Fruit fly (Drosophila melanogaster): ENCODE data around the gene Mst84B.

Mst84B gene

dm6 chr3R:7028554-7028953 is 33.4 kb upstream of the Mst84B start:
- TF ChIP-seq Abd-B (GFP tag; optimal IDR thresholded peaks at IDR 0.05), result no peak
- no peak for TF ChIP-seq tai (GFP tag; optimal IDR thresholded peaks at IDR 0.05)
- no peak for TF ChIP-seq h (GFP tag; optimal IDR thresholded peaks at IDR 0.05)
- TF ChIP-seq Jra (GFP tag; optimal IDR thresholded peaks at IDR 0.05), result no peak
- TF ChIP-seq lola (GFP tag; optimal IDR thresholded peaks at IDR 0.05), result no peak
- no peak for TF ChIP-seq dsf (GFP tag; optimal IDR thresholded peaks at IDR 0.05; ENCODE audit: borderline replicate concordance)

dm6 chr3R:7029434-7029833 is 32.5 kb upstream of the Mst84B start:
- TF ChIP-seq HLH106 (tag; optimal IDR thresholded peaks at IDR 0.05) (no peak), Mio (GFP tag; optimal IDR thresholded peaks at IDR 0.05) (no peak), rgr (GFP tag; optimal IDR thresholded peaks at IDR 0.05) (no peak), dmrt93B (GFP tag; optimal IDR thresholded peaks at IDR 0.05) (no peak), lola (GFP tag; optimal IDR thresholded peaks at IDR 0.05) (no peak), Dfd (GFP tag; optimal IDR thresholded peaks at IDR 0.05) (peak; percentile 48), br (GFP tag; optimal IDR thresholded peaks at IDR 0.05) (no peak), pan (optimal IDR thresholded peaks at IDR 0.05) (no peak)

- TF ChIP-seq ey (GFP tag; optimal IDR thresholded peaks at IDR 0.05), result no peak
- TF ChIP-seq rgr (GFP tag; optimal IDR thresholded peaks at IDR 0.05), result no peak
- TF ChIP-seq HLH106 (tag; optimal IDR thresholded peaks at IDR 0.05), result no peak
- no peak for TF ChIP-seq h (GFP tag; optimal IDR thresholded peaks at IDR 0.05)
- no peak for TF ChIP-seq sage (GFP tag; optimal IDR thresholded peaks at IDR 0.05)
Observed at dm6 chr3R:7031553-7031952, 30.4 kb upstream of the Mst84B start.

dm6 chr3R:7033707-7034106 is 28.3 kb upstream of the Mst84B start:
- no peak for TF ChIP-seq psq (GFP tag; optimal IDR thresholded peaks at IDR 0.05)
- TF ChIP-seq N (GFP tag; optimal IDR thresholded peaks at IDR 0.05), result no peak
- TF ChIP-seq Myc (optimal IDR thresholded peaks at IDR 0.05), result no peak
- no peak for TF ChIP-seq lola (GFP tag; optimal IDR thresholded peaks at IDR 0.05)
- no peak for TF ChIP-seq pan (optimal IDR thresholded peaks at IDR 0.05)
- no peak for TF ChIP-seq ey (GFP tag; optimal IDR thresholded peaks at IDR 0.05)
- no peak for TF ChIP-seq Hr78 (GFP tag; optimal IDR thresholded peaks at IDR 0.05)
- TF ChIP-seq Hr83 (GFP tag; optimal IDR thresholded peaks at IDR 0.05; ENCODE audit: poor library complexity, severe bottlenecking), result no peak
- no peak for TF ChIP-seq Sp1 (GFP tag; optimal IDR thresholded peaks at IDR 0.05)
- no peak for TF ChIP-seq tai (GFP tag; optimal IDR thresholded peaks at IDR 0.05)
- TF ChIP-seq dsf (GFP tag; optimal IDR thresholded peaks at IDR 0.05; ENCODE audit: borderline replicate concordance), result no peak
- TF ChIP-seq Abd-B (GFP tag; optimal IDR thresholded peaks at IDR 0.05), result no peak
- TF ChIP-seq fru (GFP tag; optimal IDR thresholded peaks at IDR 0.05), result no peak
- no peak for TF ChIP-seq CG9705 (GFP tag; optimal IDR thresholded peaks at IDR 0.05)
- no peak for TF ChIP-seq sv (GFP tag; optimal IDR thresholded peaks at IDR 0.05)
- no peak for TF ChIP-seq CG32264 (GFP tag; optimal IDR thresholded peaks at IDR 0.05)

- TF ChIP-seq lola (GFP tag; optimal IDR thresholded peaks at IDR 0.05) (no peak), CrebA (GFP tag; optimal IDR thresholded peaks at IDR 0.05; ENCODE audit: borderline replicate concordance) (no peak), CG9705 (GFP tag; optimal IDR thresholded peaks at IDR 0.05) (no peak), Jra (GFP tag; optimal IDR thresholded peaks at IDR 0.05) (no peak)
Observed at dm6 chr3R:7034440-7034839, 27.5 kb upstream of the Mst84B start.

- TF ChIP-seq Dif (GFP tag; optimal IDR thresholded peaks at IDR 0.05; ENCODE audit: partially characterized antibody), result no peak
- no peak for TF ChIP-seq HLH106 (tag; optimal IDR thresholded peaks at IDR 0.05)
- no peak for TF ChIP-seq OdsH (GFP tag; optimal IDR thresholded peaks at IDR 0.05)
- no peak for TF ChIP-seq h (GFP tag; optimal IDR thresholded peaks at IDR 0.05)
- TF ChIP-seq usp (GFP tag; optimal IDR thresholded peaks at IDR 0.05), result no peak
Observed at dm6 chr3R:7035703-7036266, 26.2 kb upstream of the Mst84B start.

dm6 chr3R:7037250-7037802 is 24.6 kb upstream of the Mst84B start:
- TF ChIP-seq Hr78 (GFP tag; optimal IDR thresholded peaks at IDR 0.05) (no peak), GATAd (GFP tag; optimal IDR thresholded peaks at IDR 0.05) (no peak), fru (GFP tag; optimal IDR thresholded peaks at IDR 0.05) (peak; percentile 55), h (GFP tag; optimal IDR thresholded peaks at IDR 0.05) (peak; percentile 66), CG32264 (GFP tag; optimal IDR thresholded peaks at IDR 0.05) (no peak), rgr (GFP tag; optimal IDR thresholded peaks at IDR 0.05) (peak; percentile 53), sage (GFP tag; optimal IDR thresholded peaks at IDR 0.05) (no peak), CG9705 (GFP tag; optimal IDR thresholded peaks at IDR 0.05) (no peak), br (GFP tag; optimal IDR thresholded peaks at IDR 0.05) (peak; percentile 63), Dif (GFP tag; optimal IDR thresholded peaks at IDR 0.05; ENCODE audit: partially characterized antibody) (peak; percentile 73), sv (GFP tag; optimal IDR thresholded peaks at IDR 0.05) (no peak), brk (GFP tag; optimal IDR thresholded peaks at IDR 0.05) (peak; percentile 65), Jra (GFP tag; optimal IDR thresholded peaks at IDR 0.05) (peak; percentile 58), Hnf4 (GFP tag; optimal IDR thresholded peaks at IDR 0.05) (peak; percentile 72), woc (GFP tag; optimal IDR thresholded peaks at IDR 0.05) (peak; percentile 33), CrebA (GFP tag; optimal IDR thresholded peaks at IDR 0.05; ENCODE audit: borderline replicate concordance) (no peak), dl (GFP tag; optimal IDR thresholded peaks at IDR 0.05; ENCODE audit: insufficient read depth in 1 of 2, partially characterized antibody in 2 of 2) (peak in 1 of 2 experiments; percentile 37), jim (GFP tag; optimal IDR thresholded peaks at IDR 0.05) (no peak), usp (GFP tag; optimal IDR thresholded peaks at IDR 0.05) (no peak), Mio (GFP tag; optimal IDR thresholded peaks at IDR 0.05) (no peak), Dfd (GFP tag; optimal IDR thresholded peaks at IDR 0.05) (no peak), ey (GFP tag; optimal IDR thresholded peaks at IDR 0.05) (peak; percentile 31)

Measured in whole organism, wandering third instar larva.